Fruit fly (Drosophila melanogaster): Measurements from ENCODE around the gene CG1578.

The CG1578 gene

dm6 chrX:11788187-11788870 lies 28.0 kb downstream of the CG1578 start (continued):
- no peak for TF ChIP-seq abd-A (tag; optimal IDR thresholded peaks at IDR 0.05)
- TF ChIP-seq CG11456 (GFP tag; IDR thresholded peaks at IDR 0.05) = peak; percentile 73; the same call in 2 of the 3 replicates
- TF ChIP-seq CG12236 (GFP tag; optimal IDR thresholded peaks at IDR 0.05) = no peak
- TF ChIP-seq Eip74EF (GFP tag; optimal IDR thresholded peaks at IDR 0.05) = peak in 1 of 2 experiments; percentile 54
- peak; percentile 60 for TF ChIP-seq Dek (tag; optimal IDR thresholded peaks at IDR 0.05)
- TF ChIP-seq CG17612 (GFP tag; IDR thresholded peaks at IDR 0.05) = no peak
- TF ChIP-seq Sin3A (optimal IDR thresholded peaks at IDR 0.05) = no peak
- peak; percentile 22 for TF ChIP-seq kah (GFP tag; optimal IDR thresholded peaks at IDR 0.05)
- TF ChIP-seq CG7987 (GFP tag; optimal IDR thresholded peaks at IDR 0.05) = peak; percentile 13
- TF ChIP-seq peb (GFP tag; IDR thresholded peaks at IDR 0.05) = peak; percentile 21; the same call in 1 of the 2 replicates
- peak; percentile 8 for TF ChIP-seq cato (GFP tag; optimal IDR thresholded peaks at IDR 0.05; ENCODE audit: borderline replicate concordance)
- no peak for TF ChIP-seq cad (GFP tag; optimal IDR thresholded peaks at IDR 0.05)
- peak; percentile 44 for TF ChIP-seq Ada2b (GFP tag; IDR thresholded peaks at IDR 0.05)
- TF ChIP-seq E2f2 (GFP tag; IDR thresholded peaks at IDR 0.05) = peak; percentile 48; the same call in 1 of the 2 replicates
- peak; percentile 30 for TF ChIP-seq Atf3 (GFP tag; optimal IDR thresholded peaks at IDR 0.05)
- TF ChIP-seq CG11504 (tag; optimal IDR thresholded peaks at IDR 0.05) = peak; percentile 86
- TF ChIP-seq phol (tag; optimal IDR thresholded peaks at IDR 0.05) = peak; percentile 77
- TF ChIP-seq CG13894 (tag; optimal IDR thresholded peaks at IDR 0.05) = no peak
- peak; percentile 48 for TF ChIP-seq CG14710 (tag; optimal IDR thresholded peaks at IDR 0.05)
- peak; percentile 64 for TF ChIP-seq org-1 (GFP tag; optimal IDR thresholded peaks at IDR 0.05)
- peak; percentile 10 for TF ChIP-seq Six4 (GFP tag; optimal IDR thresholded peaks at IDR 0.05)
- TF ChIP-seq chm (GFP tag; IDR thresholded peaks at IDR 0.05) = peak; percentile 72
- peak; percentile 79 for TF ChIP-seq CG8924 (tag; optimal IDR thresholded peaks at IDR 0.05)
- peak; percentile 46; the same call in 1 of the 2 replicates for TF ChIP-seq ttk (GFP tag; IDR thresholded peaks at IDR 0.05)
- TF ChIP-seq gt (GFP tag; IDR thresholded peaks at IDR 0.05) = no peak
- TF ChIP-seq CG4707 (GFP tag; optimal IDR thresholded peaks at IDR 0.05) = peak; percentile 10
- peak; percentile 70 for TF ChIP-seq Hr3 (GFP tag; optimal IDR thresholded peaks at IDR 0.05)
- TF ChIP-seq CG7271 (tag; optimal IDR thresholded peaks at IDR 0.05) = no peak
- peak; percentile 59 for TF ChIP-seq nom (GFP tag; optimal IDR thresholded peaks at IDR 0.05)
- TF ChIP-seq eve (GFP tag; optimal IDR thresholded peaks at IDR 0.05) = peak in 1 of 2 experiments; percentile 71
- no peak for TF ChIP-seq chinmo (GFP tag; IDR thresholded peaks at IDR 0.05; ENCODE audit: partially characterized antibody)
- peak; percentile 64 for TF ChIP-seq CG15011 (GFP tag; optimal IDR thresholded peaks at IDR 0.05)
- peak; percentile 79 for TF ChIP-seq E2f1 (GFP tag; IDR thresholded peaks at IDR 0.05)
- TF ChIP-seq CG6175 (GFP tag; IDR thresholded peaks at IDR 0.05) = peak; percentile 38; the same call in 1 of the 3 replicates
- peak; percentile 76 for TF ChIP-seq HHEX (GFP tag; optimal IDR thresholded peaks at IDR 0.05)
- TF ChIP-seq CG6254 (GFP tag; optimal IDR thresholded peaks at IDR 0.05) = peak; percentile 52
- peak; percentile 38 for TF ChIP-seq HLH54F (GFP tag; optimal IDR thresholded peaks at IDR 0.05)
- TF ChIP-seq CG31388 (GFP tag; optimal IDR thresholded peaks at IDR 0.05) = peak; percentile 23
- peak; percentile 59 for TF ChIP-seq Camta (GFP tag; optimal IDR thresholded peaks at IDR 0.05)
- no peak for TF ChIP-seq Kr (GFP tag; optimal IDR thresholded peaks at IDR 0.05)
- TF ChIP-seq Atf6 (GFP tag; IDR thresholded peaks at IDR 0.05) = peak; percentile 67
- TF ChIP-seq CG34376 (GFP tag; optimal IDR thresholded peaks at IDR 0.05) = no peak
- peak; percentile 61 for TF ChIP-seq bab2 (GFP tag; optimal IDR thresholded peaks at IDR 0.05)
- 0 out of 2 replicates have a peak, but pooled peaks have one; percentile 21 for TF ChIP-seq crol (GFP tag; IDR thresholded peaks at IDR 0.05)
- TF ChIP-seq zen2 (GFP tag; IDR thresholded peaks at IDR 0.05; ENCODE audit: partially characterized antibody) = no peak
- TF ChIP-seq CG32767 (GFP tag; IDR thresholded peaks at IDR 0.05) = 0 out of 2 replicates have a peak, but pooled peaks have one; percentile 53
- TF ChIP-seq bowl (GFP tag; IDR thresholded peaks at IDR 0.05) = peak; percentile 62; the same call in 1 of the 2 replicates
- no peak for TF ChIP-seq CG10321 (GFP tag; IDR thresholded peaks at IDR 0.05)
- peak; percentile 47 for TF ChIP-seq CG10462 (GFP tag; optimal IDR thresholded peaks at IDR 0.05)

All from whole organism, embryonic.